Worm (Caenorhabditis elegans) whole organism, dauer: ENCODE measurements around the gene ptp-2.

Source experiments
- unc-62 ChIP-seq: sonication (generic microtip); optimal IDR thresholded peaks from 2 replicates; lab custom pipeline; 2017; ENCODE audit warnings: missing biosample characterization, missing genetic modification reagents, missing genetic modification characterization

Gene ptp-2

DNA sequence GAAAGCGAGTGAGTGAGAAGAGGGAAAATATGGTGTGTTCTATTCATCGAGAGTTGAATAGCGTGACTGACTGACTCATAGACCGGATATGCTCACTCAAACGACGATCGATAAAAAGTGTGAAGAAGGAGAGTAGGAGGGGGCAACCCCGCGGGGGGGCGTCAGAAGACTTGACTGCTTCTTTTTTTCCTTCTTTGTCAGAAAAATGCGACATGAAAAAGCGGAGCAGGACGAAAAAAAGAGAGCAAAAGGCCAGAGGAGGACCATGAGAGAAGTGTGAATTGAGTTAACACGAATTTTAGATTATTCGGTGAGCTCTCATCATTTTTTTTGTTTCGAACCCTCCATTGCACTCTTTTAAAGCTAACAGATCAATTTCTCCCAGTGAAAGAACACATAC is 43.9 kb downstream of the ptp-2 start:
- TF ChIP-seq unc-62 (GFP tag; lab: Kevin White, UChicago), result no peak

DNA sequence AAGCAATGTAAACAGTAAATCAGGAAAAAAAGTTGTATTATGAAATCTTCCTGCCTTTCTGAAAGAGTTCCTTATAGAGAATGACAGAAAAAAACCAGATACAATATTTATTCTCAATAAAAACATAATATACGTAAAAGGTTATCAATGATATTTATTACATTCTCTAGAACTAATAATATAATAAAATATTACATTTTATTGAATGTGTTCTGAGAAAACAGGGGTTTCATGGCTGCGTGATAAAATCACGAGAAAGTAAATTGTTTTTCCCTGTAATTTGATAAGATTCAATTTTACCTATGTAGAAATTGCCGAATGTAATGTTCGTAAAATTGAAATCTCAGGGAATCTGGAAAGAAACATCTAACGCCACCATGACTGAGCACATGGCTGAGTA is 46.5 kb downstream of the ptp-2 start:
- TF ChIP-seq unc-62 (GFP tag; lab: Kevin White, UChicago), result no peak

DNA sequence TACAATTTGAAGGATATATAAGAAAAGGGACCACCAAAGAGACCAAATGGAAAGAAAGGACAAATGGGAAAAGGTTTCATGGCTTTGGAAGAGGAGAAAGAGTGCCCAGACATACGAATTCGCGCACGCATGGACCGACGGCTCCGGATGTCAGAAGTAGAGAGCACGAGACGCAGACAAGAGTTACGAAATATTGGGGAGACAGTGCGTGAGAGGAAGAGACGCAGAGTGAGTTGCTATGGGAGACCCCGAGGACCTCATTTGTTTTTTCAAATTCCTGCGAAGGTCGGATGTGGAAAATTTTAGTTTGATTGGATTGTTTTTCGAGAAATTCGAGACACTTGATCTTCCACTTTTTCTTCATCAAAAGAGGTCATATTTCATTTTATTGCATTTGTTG is 48.2 kb downstream of the ptp-2 start:
- TF ChIP-seq unc-62 (GFP tag; lab: Kevin White, UChicago), result no peak

DNA sequence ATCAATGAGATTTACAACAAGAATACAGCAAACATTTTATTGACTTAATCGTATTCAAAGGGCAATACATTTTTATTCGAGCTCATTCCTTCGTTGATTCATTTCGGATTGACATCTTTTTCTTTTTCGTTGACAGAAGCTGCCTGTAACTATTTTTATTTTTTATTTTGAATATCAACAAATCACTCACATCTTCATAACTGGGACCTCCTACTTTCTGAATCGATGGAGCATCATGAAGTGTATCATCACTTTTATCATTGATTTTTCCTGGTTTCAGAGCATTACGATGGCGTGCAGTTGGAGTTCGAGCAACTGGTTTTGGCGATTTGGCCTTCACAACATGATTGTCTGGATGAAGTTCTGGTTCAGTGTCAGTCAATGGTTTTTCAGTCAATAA is 49.6 kb downstream of the ptp-2 start, which contains the start of gene B0034.1:
TSS of gene B0034.1 (plus strand) at position 301 of the 400 bp plus-strand sequence.
- no peak for TF ChIP-seq unc-62 (GFP tag; lab: Kevin White, UChicago)

DNA sequence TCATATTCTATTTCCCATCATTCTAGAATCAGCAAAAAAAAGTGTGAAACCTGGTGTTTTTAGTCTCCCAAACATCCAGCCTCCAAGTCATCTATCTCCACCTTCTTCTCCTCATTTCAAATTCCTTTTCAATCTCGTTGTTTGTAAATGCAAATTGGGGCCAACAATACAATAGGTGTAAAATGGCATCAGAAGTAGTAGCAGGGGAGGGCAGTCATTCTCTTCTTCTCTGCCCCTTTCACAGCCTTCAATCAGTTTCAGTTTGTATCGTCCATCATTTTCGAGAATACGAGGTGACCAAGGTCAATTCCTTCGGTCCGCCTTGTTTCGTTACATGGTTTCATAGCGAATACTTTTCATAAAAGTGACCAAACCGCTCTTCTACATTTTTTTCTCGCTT is 50.9 kb downstream of the ptp-2 start, which contains the start of gene B0034.4:
TSS of gene B0034.4 (minus strand) at position 229 of the 400 bp plus-strand sequence.
- TF ChIP-seq unc-62 (GFP tag; lab: Kevin White, UChicago), result no peak
